Worm (Caenorhabditis elegans): ENCODE results near the gene pno-1.
"Not testable (repeated sequence)": the region's sequence is repeated elsewhere in the genome, so short reads cannot be mapped to it uniquely, and the experiment has no call there.

pno-1 gene

ce11 chrII:9757651-9758282 lies 15.1 kb upstream of the pno-1 start, which contains the start of gene shk-1:
shk-1 (plus strand) TSS chrII:9758232.
- no peak for TF ChIP-seq dao-5 (tag; optimal IDR thresholded peaks at IDR 0.05)
- TF ChIP-seq him-1 (tag; optimal IDR thresholded peaks at IDR 0.05): no peak
- TF ChIP-seq W03F9.2 (tag; optimal IDR thresholded peaks at IDR 0.05): no peak

DNA sequence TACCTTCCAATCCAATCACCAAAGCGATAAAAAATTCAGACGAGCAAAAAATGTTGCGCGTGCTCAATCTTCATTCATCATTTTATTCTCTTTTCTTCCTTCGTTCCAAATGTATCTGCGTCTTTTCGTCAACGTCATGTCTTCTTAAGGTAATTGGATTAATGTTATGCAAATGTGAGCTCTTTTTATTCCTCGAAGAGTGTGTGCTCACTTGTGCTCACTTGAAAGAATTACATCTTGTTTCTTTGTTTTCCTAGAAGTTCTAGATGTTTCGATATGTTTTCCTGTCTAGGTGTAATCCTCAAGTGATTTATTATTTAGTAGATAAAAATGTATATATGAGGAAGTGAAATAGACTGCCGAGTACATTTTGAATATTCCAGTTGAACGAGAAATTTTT lies 12.7 kb upstream of the pno-1 start:
- no peak for TF ChIP-seq W03F9.2 (tag; optimal IDR thresholded peaks at IDR 0.05)
- TF ChIP-seq dao-5 (tag; optimal IDR thresholded peaks at IDR 0.05): no peak
- TF ChIP-seq him-1 (tag; optimal IDR thresholded peaks at IDR 0.05): no peak

DNA sequence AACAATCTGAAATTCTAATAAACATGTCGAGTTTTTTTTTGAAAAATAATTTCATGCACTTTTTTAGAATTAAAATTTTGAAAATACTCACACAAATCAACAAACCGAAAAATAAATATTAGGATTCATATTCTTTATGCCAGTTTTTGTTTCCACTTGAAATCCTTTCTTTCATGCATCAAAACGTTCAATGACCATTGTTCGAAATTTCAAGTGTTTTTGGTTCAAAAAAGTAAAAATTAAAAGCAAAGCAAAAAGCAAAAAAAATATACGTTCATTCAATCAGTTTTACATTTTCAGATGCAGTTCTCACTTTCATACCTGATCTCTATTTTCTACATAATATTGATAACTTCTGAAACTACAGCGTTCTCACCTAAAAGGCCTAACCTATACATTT lies 11.0 kb upstream of the pno-1 start, which contains the start of gene ZK1321.1:
TSS of gene ZK1321.1 (plus strand) at position 301 of the 400 bp plus-strand sequence.
- TF ChIP-seq him-1 (tag; optimal IDR thresholded peaks at IDR 0.05): no peak
- no peak for TF ChIP-seq dao-5 (tag; optimal IDR thresholded peaks at IDR 0.05)

DNA sequence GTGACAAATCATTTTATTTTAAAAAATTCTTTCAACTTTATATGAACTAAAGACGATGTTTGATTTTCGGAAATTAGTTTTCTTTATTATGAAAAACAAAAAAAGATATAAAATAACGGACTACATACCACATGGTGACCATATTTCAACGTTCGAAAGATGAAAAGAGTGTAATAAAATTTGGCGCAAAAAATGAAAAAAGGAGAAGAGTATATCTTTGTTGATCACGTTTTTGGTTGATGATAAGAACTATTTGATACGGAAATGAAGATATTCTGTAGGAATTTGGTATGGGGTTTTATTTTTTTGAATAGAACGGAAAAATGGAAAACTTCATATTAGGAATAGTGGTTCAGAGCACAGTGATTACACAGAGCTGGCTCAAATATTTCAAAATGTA lies 10.4 kb upstream of the pno-1 start, which contains the start of gene Y53C12B.7:
TSS of gene Y53C12B.7 (minus strand) at position 163 of the 400 bp plus-strand sequence.
- no peak for TF ChIP-seq him-1 (tag; optimal IDR thresholded peaks at IDR 0.05)
- TF ChIP-seq W03F9.2 (tag; optimal IDR thresholded peaks at IDR 0.05): no peak
- TF ChIP-seq dao-5 (tag; optimal IDR thresholded peaks at IDR 0.05): no peak

- no peak for TF ChIP-seq dao-5 (tag; optimal IDR thresholded peaks at IDR 0.05)
- no peak for TF ChIP-seq W03F9.2 (tag; optimal IDR thresholded peaks at IDR 0.05)
- no peak for TF ChIP-seq him-1 (tag; optimal IDR thresholded peaks at IDR 0.05)
These were observed 9.6 kb upstream of the pno-1 start for ce11 chrII:9752278-9752677.

ce11 chrII:9746069-9746468 lies 3.4 kb upstream of the pno-1 start, which contains the start of the genes Y53C12B.1 and nos-3:
Y53C12B.1 (minus strand) TSS chrII:9746078.
nos-3 (plus strand) TSS chrII:9746316.
- no peak for TF ChIP-seq dao-5 (tag; optimal IDR thresholded peaks at IDR 0.05)
- TF ChIP-seq him-1 (tag; optimal IDR thresholded peaks at IDR 0.05): peak; percentile 14
- peak; percentile 85 for TF ChIP-seq W03F9.2 (tag; optimal IDR thresholded peaks at IDR 0.05)

DNA sequence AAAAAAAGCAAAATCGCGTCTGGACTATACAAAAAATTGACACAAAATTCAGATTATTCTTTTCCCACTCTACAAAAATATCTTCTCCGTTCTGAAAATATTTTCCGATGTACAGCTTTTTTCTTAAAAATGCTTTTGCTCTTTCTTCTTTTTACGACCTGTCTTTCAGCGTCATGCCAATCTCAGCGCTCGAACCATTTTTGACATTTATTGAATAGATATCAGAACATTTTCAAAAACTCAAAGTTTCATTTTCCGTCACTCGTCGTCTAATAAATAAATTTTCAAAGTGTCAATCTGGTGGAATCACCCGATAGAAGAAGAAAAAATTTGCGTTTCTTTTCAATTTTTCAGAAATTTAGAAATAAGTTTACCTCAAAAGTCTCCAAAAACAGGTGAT lies 1.3 kb downstream of the pno-1 start:
- no peak for TF ChIP-seq dao-5 (tag; optimal IDR thresholded peaks at IDR 0.05)
- TF ChIP-seq him-1 (tag; optimal IDR thresholded peaks at IDR 0.05): no peak
- TF ChIP-seq W03F9.2 (tag; optimal IDR thresholded peaks at IDR 0.05): no peak

ce11 chrII:9740552-9740951 lies 2.1 kb downstream of the pno-1 start:
- TF ChIP-seq W03F9.2 (tag; optimal IDR thresholded peaks at IDR 0.05): no peak
- TF ChIP-seq him-1 (tag; optimal IDR thresholded peaks at IDR 0.05): no peak
- no peak for TF ChIP-seq dao-5 (tag; optimal IDR thresholded peaks at IDR 0.05)

DNA sequence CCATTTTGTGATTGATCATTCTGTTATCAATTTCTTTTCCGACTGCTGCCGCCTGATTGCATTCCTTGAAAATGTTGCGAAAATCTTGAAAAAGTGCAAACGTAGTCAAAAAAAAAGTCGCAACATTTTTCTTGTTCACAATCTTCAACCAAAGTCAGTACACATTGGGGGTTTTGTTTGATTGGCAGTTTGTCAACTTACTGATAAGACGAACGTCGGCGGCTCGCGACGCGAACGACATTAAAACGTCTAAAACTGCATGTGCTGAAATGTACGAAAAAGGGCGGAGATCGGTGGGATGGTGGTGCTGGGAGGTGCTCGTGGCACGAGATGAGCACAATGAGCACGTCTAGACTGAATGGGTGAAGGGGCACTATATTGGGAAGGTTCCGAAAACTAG lies 3.9 kb downstream of the pno-1 start:
- no peak for TF ChIP-seq W03F9.2 (tag; optimal IDR thresholded peaks at IDR 0.05)
- no peak for TF ChIP-seq dao-5 (tag; optimal IDR thresholded peaks at IDR 0.05)
- TF ChIP-seq him-1 (tag; optimal IDR thresholded peaks at IDR 0.05): no peak

DNA sequence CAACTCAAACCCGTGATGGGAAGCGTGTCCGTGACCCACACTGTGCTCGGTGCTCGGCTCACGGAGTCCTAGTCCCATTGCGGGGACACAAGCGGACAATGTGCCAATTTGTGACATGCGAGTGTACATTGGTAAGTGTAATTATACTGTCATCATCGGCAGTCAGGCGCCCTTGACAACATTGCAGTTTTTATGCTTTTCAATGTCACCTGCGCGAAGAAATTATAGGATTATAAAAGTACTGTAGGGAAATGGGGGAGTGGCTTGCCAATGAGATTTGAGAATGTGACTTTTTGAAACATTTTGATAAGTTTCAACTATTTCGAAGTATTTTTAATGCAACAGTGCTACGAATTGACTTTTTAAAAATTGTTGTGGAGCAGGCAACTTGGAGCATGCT lies 6.9 kb downstream of the pno-1 start:
- TF ChIP-seq dao-5 (tag; optimal IDR thresholded peaks at IDR 0.05): no peak
- no peak for TF ChIP-seq W03F9.2 (tag; optimal IDR thresholded peaks at IDR 0.05)
- no peak for TF ChIP-seq him-1 (tag; optimal IDR thresholded peaks at IDR 0.05)

DNA sequence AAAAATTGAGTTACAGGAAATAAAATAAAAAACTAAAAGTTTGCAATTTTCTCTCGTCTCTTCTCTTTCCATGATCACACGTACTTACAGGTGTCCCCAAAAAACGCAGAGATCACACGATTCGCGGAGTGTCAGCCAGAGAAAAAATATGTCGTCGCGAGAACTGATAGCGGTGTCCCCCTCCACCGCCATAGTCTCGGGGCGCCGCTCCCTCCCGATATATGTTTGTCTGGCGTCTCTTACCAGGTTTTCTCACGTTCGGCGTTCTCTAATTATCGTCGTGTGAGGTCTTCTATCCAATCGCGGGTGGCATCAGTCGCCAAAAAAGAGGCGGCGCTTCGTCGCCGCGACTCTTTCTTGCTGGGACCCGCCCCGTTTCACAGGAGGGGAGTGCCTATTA lies 10.9 kb downstream of the pno-1 start, which contains the start of gene mab-3:
TSS of gene mab-3 (plus strand) at position 328 of the 400 bp plus-strand sequence.
- TF ChIP-seq dao-5, W03F9.2, him-1 (tag; optimal IDR thresholded peaks at IDR 0.05): not testable (repeated sequence)

DNA sequence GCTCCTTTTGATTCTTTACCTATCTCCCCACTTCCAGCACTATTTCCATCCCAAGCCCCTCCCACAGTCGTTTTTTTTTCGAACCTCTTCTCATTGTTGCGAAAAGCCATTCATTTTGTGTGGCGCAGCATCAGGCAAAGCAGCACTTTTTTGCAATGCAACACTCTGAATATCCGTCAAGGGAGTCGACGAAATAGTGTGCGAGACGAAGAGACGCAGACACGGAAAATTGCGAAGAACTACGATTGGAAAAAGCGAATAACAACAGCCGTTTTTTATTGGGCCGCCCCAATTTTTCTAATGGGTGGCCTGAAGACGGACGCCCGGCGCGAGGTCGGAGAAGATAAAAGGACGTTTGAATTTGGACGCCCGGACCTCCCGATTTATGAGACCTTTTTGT lies 12.8 kb downstream of the pno-1 start:
- no peak for TF ChIP-seq him-1 (tag; optimal IDR thresholded peaks at IDR 0.05)
- TF ChIP-seq dao-5 (tag; optimal IDR thresholded peaks at IDR 0.05): no peak
- no peak for TF ChIP-seq W03F9.2 (tag; optimal IDR thresholded peaks at IDR 0.05)

DNA sequence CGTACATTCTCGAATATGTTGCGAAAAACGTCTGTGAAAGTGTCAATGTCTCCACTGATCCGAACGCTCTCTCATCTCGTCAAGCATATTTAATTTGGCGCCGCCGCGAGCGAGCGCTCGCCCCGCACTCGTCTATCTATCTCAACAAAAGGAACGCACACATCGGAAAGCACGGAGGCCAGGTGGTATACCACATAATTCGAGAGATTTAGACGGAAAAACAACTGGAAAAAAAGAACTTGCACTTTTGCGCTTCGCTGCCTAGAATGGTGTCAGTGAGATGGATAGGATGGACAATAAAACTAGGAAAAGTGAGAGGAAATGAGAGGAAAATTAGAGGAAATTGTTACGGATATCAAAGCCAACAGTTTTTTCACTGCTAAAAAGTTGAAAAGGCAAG lies 13.5 kb downstream of the pno-1 start:
- TF ChIP-seq him-1 (tag; optimal IDR thresholded peaks at IDR 0.05) (no peak), dao-5 (tag; optimal IDR thresholded peaks at IDR 0.05) (no peak), W03F9.2 (tag; optimal IDR thresholded peaks at IDR 0.05) (no peak)

DNA sequence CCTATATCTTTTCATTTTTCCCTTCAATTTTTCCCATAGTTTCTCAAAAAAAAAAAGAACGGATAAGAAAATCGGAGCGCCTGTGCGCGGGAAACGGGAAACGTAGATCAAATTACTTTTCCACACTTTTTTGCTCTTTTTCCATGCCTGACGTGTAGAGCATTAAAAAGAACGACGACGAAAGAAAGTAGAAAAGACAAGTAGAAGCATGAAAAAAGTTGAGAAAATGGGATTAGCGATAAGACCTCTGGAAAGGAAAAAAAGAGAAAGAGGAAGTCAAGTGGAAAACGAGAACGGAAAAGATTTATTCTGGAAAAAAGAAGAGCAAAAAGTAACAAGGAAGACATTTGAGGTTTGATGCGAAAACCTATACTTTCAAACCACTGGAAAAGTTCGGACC lies 14.2 kb downstream of the pno-1 start:
- TF ChIP-seq dao-5 (tag; optimal IDR thresholded peaks at IDR 0.05) (no peak), W03F9.2 (tag; optimal IDR thresholded peaks at IDR 0.05) (no peak), him-1 (tag; optimal IDR thresholded peaks at IDR 0.05) (no peak)

- TF ChIP-seq W03F9.2 (tag; optimal IDR thresholded peaks at IDR 0.05) (no peak), him-1 (tag; optimal IDR thresholded peaks at IDR 0.05) (no peak), dao-5 (tag; optimal IDR thresholded peaks at IDR 0.05) (no peak)
These were observed 15.4 kb downstream of the pno-1 start for ce11 chrII:9727192-9727699.
